Fruit fly (Drosophila melanogaster) whole organism, embryonic: ENCODE measurements around the gene Muc18B.
A peak's percentile ranks its signal among the peaks of the same experiment; 100 is the strongest.

Experiments used
- Abd-B ChIP-seq: fragments of 200-800 bp; sonication (Bioruptor generic); optimal IDR thresholded peaks from 2 replicates; lab custom pipeline; 2018; ENCODE audit warnings: missing biosample characterization, mild to moderate bottlenecking, missing genetic modification characterization, moderate library complexity
- Asciz ChIP-seq: fragments of 200-800 bp; sonication (Bioruptor generic); optimal IDR thresholded peaks from 2 replicates; lab custom pipeline; 2017; ENCODE audit warnings: missing biosample characterization, mild to moderate bottlenecking, missing genetic modification characterization, missing genetic modification reagents
- Bteb2 ChIP-seq: fragments of 200-800 bp; sonication (Bioruptor generic); optimal IDR thresholded peaks from 2 replicates; lab custom pipeline; 2016; ENCODE audit warnings: missing biosample characterization, missing genetic modification characterization
- CG10543 ChIP-seq: fragments of 200-800 bp; sonication (Bioruptor generic); optimal IDR thresholded peaks from 3 replicates; lab custom pipeline; 2017; ENCODE audit warnings: missing biosample characterization, mild to moderate bottlenecking, missing genetic modification characterization, moderate library complexity
- CG17359 ChIP-seq: fragments of 200-800 bp; sonication (Bioruptor generic); optimal IDR thresholded peaks from 3 replicates; lab custom pipeline; 2018; ENCODE audit warnings: missing biosample characterization, mild to moderate bottlenecking, missing genetic modification characterization, moderate library complexity
- CG17829 ChIP-seq: fragments of 200-800 bp; optimal IDR thresholded peaks from 2 replicates; lab custom pipeline; 2019; ENCODE audit warnings: missing biosample characterization, mild to moderate bottlenecking, missing genetic modification characterization, moderate library complexity
- CG3407 ChIP-seq: fragments of 200-800 bp; sonication (Bioruptor generic); optimal IDR thresholded peaks from 2 replicates; lab custom pipeline; 2018; ENCODE audit warnings: missing biosample characterization, mild to moderate bottlenecking, missing genetic modification characterization
- CG3847 ChIP-seq: fragments of 200-800 bp; sonication (Bioruptor generic); IDR thresholded peaks from 2 replicates; pipeline ENCODE4 v1.3.6; 2022; ENCODE audit warnings: missing biosample characterization, missing genetic modification characterization
- CG42726 ChIP-seq: fragments of 200-800 bp; sonication (Bioruptor generic); IDR thresholded peaks from 2 replicates; pipeline ENCODE4 v1.3.6; 2022; ENCODE audit warnings: missing biosample characterization, missing genetic modification characterization; ENCODE audit not compliant: partially characterized antibody
- CG4820 ChIP-seq: fragments of 200-800 bp; sonication (Bioruptor generic); optimal IDR thresholded peaks from 3 replicates; lab custom pipeline; 2016; ENCODE audit warnings: missing biosample characterization, missing genetic modification characterization
- CG6654 ChIP-seq: fragments of 200-800 bp; sonication (Bioruptor generic); optimal IDR thresholded peaks from 2 replicates; lab custom pipeline; 2017; ENCODE audit warnings: missing biosample characterization, mild to moderate bottlenecking, missing genetic modification characterization
- CG8281 ChIP-seq: fragments of 200-800 bp; sonication (Bioruptor generic); optimal IDR thresholded peaks from 2 replicates; lab custom pipeline; 2018; ENCODE audit warnings: missing biosample characterization, mild to moderate bottlenecking, missing genetic modification characterization, moderate library complexity
- CG8765 ChIP-seq: fragments of 200-800 bp; sonication (Bioruptor generic); IDR thresholded peaks from 2 replicates; pipeline ENCODE4 v1.3.6; 2022; ENCODE audit warnings: missing biosample characterization, missing genetic modification characterization
- CTCF ChIP-seq: fragments of 200-800 bp; sonication (Bioruptor generic); optimal IDR thresholded peaks from 2 replicates; lab custom pipeline; 2017; ENCODE audit warnings: missing biosample characterization, mild to moderate bottlenecking, missing genetic modification characterization, moderate library complexity
- Chrac-16 ChIP-seq: fragments of 200-800 bp; sonication (Bioruptor generic); optimal IDR thresholded peaks from 3 replicates; lab custom pipeline; 2016; ENCODE audit warnings: missing biosample characterization, missing genetic modification characterization
- Dll ChIP-seq: fragments of 200-800 bp; sonication (Bioruptor generic); IDR thresholded peaks from 4 replicates; pipeline ENCODE4 v1.3.6; 2022; ENCODE audit warnings: missing biosample characterization, missing genetic modification characterization; ENCODE audit not compliant: partially characterized antibody
- E2f2 ChIP-seq: fragments of 200-800 bp; sonication (Bioruptor generic); IDR thresholded peaks from 2 replicates; pipeline ENCODE4 v1.3.6; 2022; ENCODE audit warnings: missing biosample characterization, missing genetic modification characterization
- Ets97D ChIP-seq: fragments of 200-800 bp; sonication (Bioruptor generic); optimal IDR thresholded peaks from 3 replicates; lab custom pipeline; 2016; ENCODE audit warnings: missing biosample characterization, missing genetic modification characterization
- Fer3 ChIP-seq: fragments of 200-800 bp; sonication (Bioruptor generic); optimal IDR thresholded peaks from 2 replicates; lab custom pipeline; 2018; ENCODE audit warnings: missing biosample characterization, mild to moderate bottlenecking, missing genetic modification characterization, moderate library complexity
- Hr51 ChIP-seq, 2 experiments: fragments of 200-800 bp; sonication (Bioruptor generic); optimal IDR thresholded peaks; 2 replicates in 1 of 2; 3 replicates in 1 of 2; lab custom pipeline; 2016 to 2018; ENCODE audit warnings: missing biosample characterization in 2 of 2, missing genetic modification characterization in 2 of 2, mild to moderate bottlenecking in 1 of 2, moderate library complexity in 1 of 2
- MBD-R2 ChIP-seq: fragments of 200-800 bp; sonication (Bioruptor generic); IDR thresholded peaks from 2 replicates; pipeline ENCODE4 v1.3.6; 2022; ENCODE audit warnings: missing biosample characterization, missing genetic modification characterization
- Mes4 ChIP-seq: fragments of 200-800 bp; sonication (Bioruptor generic); optimal IDR thresholded peaks from 2 replicates; lab custom pipeline; 2016; ENCODE audit warnings: missing biosample characterization, missing genetic modification characterization
- Mrtf ChIP-seq: fragments of 200-800 bp; sonication (Bioruptor generic); IDR thresholded peaks from 3 replicates; pipeline ENCODE4 v1.3.6; 2022; ENCODE audit warnings: missing biosample characterization, missing genetic modification characterization
- NFAT ChIP-seq: fragments of 200-800 bp; sonication (Bioruptor generic); IDR thresholded peaks from 2 replicates; pipeline ENCODE4 v1.3.6; 2022; ENCODE audit warnings: missing biosample characterization, missing genetic modification characterization
- Pdp1 ChIP-seq, 2 experiments: fragments of 200-800 bp; sonication (Bioruptor generic); optimal IDR thresholded peaks; 3 replicates each; lab custom pipeline; 2016; ENCODE audit warnings: missing biosample characterization in 2 of 2, missing genetic modification characterization in 2 of 2, mild to moderate bottlenecking in 1 of 2, moderate library complexity in 1 of 2
- Trl ChIP-seq, 3 experiments: fragments of >200 bp in 2 of 3; fragments of 200-800 bp in 1 of 3; sonication (Bioruptor generic) in 1 of 3; optimal IDR thresholded peaks; 2 replicates in 1 of 3; 3 replicates in 2 of 3; lab custom pipeline; 2016 to 2017; ENCODE audit warnings: missing biosample characterization in 1 of 3, missing genetic modification characterization in 1 of 3
- ap ChIP-seq: fragments of 200-800 bp; sonication (Bioruptor generic); IDR thresholded peaks from 2 replicates; pipeline ENCODE4 v1.3.6; 2022; ENCODE audit warnings: missing biosample characterization, missing genetic modification characterization
- ase ChIP-seq: fragments of 200-800 bp; sonication (Bioruptor generic); IDR thresholded peaks from 3 replicates; pipeline ENCODE4 v1.3.6; 2022; ENCODE audit warnings: missing biosample characterization, missing genetic modification characterization
- chinmo ChIP-seq: fragments of 200-800 bp; sonication (Bioruptor generic); IDR thresholded peaks from 4 replicates; pipeline ENCODE4 v1.3.6; 2022; ENCODE audit warnings: missing biosample characterization, missing genetic modification characterization; ENCODE audit not compliant: partially characterized antibody
- h ChIP-seq: fragments of >200 bp; optimal IDR thresholded peaks from 2 replicates; lab custom pipeline; 2017
- ham ChIP-seq: fragments of 200-800 bp; sonication (Bioruptor generic); IDR thresholded peaks from 2 replicates; pipeline ENCODE4 v1.3.6; 2022; ENCODE audit warnings: missing biosample characterization, missing genetic modification characterization
- insv ChIP-seq, 2 experiments: fragments of 200-800 bp; sonication (Bioruptor generic); optimal IDR thresholded peaks; 3 replicates each; lab custom pipeline; 2016 to 2018; ENCODE audit warnings: missing biosample characterization in 2 of 2, missing genetic modification characterization in 2 of 2
- knrl ChIP-seq: fragments of 200-800 bp; sonication (Bioruptor generic); IDR thresholded peaks from 3 replicates; pipeline ENCODE4 v1.3.6; 2022; ENCODE audit warnings: missing biosample characterization, missing genetic modification characterization; ENCODE audit not compliant: partially characterized antibody
- lbe ChIP-seq: fragments of 200-800 bp; sonication (Bioruptor generic); optimal IDR thresholded peaks from 2 replicates; lab custom pipeline; 2016; ENCODE audit warnings: missing biosample characterization, mild to moderate bottlenecking, missing genetic modification characterization
- mld ChIP-seq: fragments of 200-800 bp; sonication (Bioruptor generic); IDR thresholded peaks from 3 replicates; pipeline ENCODE4 v1.3.6; 2022; ENCODE audit warnings: missing biosample characterization, missing genetic modification characterization; ENCODE audit not compliant: partially characterized antibody
- nerfin-2 ChIP-seq: fragments of 200-800 bp; sonication (Bioruptor generic); IDR thresholded peaks from 2 replicates; pipeline ENCODE4 v1.3.6; 2022; ENCODE audit warnings: missing biosample characterization, missing genetic modification characterization; ENCODE audit not compliant: partially characterized antibody
- nmo ChIP-seq: fragments of 200-800 bp; sonication (Bioruptor generic); optimal IDR thresholded peaks from 2 replicates; lab custom pipeline; 2018; ENCODE audit warnings: missing biosample characterization, mild to moderate bottlenecking, missing genetic modification characterization, moderate library complexity
- oc ChIP-seq: fragments of 200-800 bp; sonication (Bioruptor generic); optimal IDR thresholded peaks from 2 replicates; lab custom pipeline; 2018; ENCODE audit warnings: missing biosample characterization, mild to moderate bottlenecking, missing genetic modification characterization, moderate library complexity
- onecut ChIP-seq: fragments of 200-800 bp; sonication (Bioruptor generic); IDR thresholded peaks from 2 replicates; pipeline ENCODE4 v1.3.6; 2022; ENCODE audit warnings: missing biosample characterization, missing genetic modification characterization
- phol ChIP-seq: fragments of 200-800 bp; sonication (Bioruptor generic); optimal IDR thresholded peaks from 3 replicates; lab custom pipeline; 2018; ENCODE audit warnings: missing biosample characterization, mild to moderate bottlenecking, missing genetic modification characterization, moderate library complexity
- pzg ChIP-seq: fragments of 200-800 bp; sonication (Bioruptor generic); optimal IDR thresholded peaks from 3 replicates; lab custom pipeline; 2018; ENCODE audit warnings: missing biosample characterization, mild to moderate bottlenecking, missing genetic modification characterization, moderate library complexity
- sens ChIP-seq: fragments of 200-800 bp; sonication (Bioruptor generic); peaks from one replicate; lab custom pipeline; 2016; ENCODE audit warnings: missing biosample characterization, missing genetic modification characterization
- sob ChIP-seq: fragments of 200-800 bp; sonication (Bioruptor generic); IDR thresholded peaks from 2 replicates; pipeline ENCODE4 v1.3.6; 2022; ENCODE audit warnings: missing biosample characterization, missing genetic modification characterization
- sqz ChIP-seq: fragments of 200-800 bp; sonication (Bioruptor generic); optimal IDR thresholded peaks from 3 replicates; lab custom pipeline; 2018; ENCODE audit warnings: missing biosample characterization, mild to moderate bottlenecking, missing genetic modification characterization
- stwl ChIP-seq: fragments of 200-800 bp; sonication (Bioruptor generic); optimal IDR thresholded peaks from 3 replicates; lab custom pipeline; 2018; ENCODE audit warnings: missing biosample characterization, mild to moderate bottlenecking, missing genetic modification characterization, moderate library complexity
- sug ChIP-seq: fragments of 200-800 bp; optimal IDR thresholded peaks from 2 replicates; lab custom pipeline; 2019; ENCODE audit warnings: missing biosample characterization, mild to moderate bottlenecking, missing genetic modification characterization, moderate library complexity
- vvl ChIP-seq: fragments of 200-800 bp; sonication (Bioruptor generic); IDR thresholded peaks from 2 replicates; pipeline ENCODE4 v1.3.6; 2022; ENCODE audit warnings: missing biosample characterization, missing genetic modification characterization
- zen ChIP-seq: fragments of 200-800 bp; sonication (Bioruptor generic); optimal IDR thresholded peaks from 3 replicates; lab custom pipeline; 2018; ENCODE audit warnings: missing biosample characterization, mild to moderate bottlenecking, missing genetic modification characterization, moderate library complexity
- zf30C ChIP-seq: fragments of 200-800 bp; sonication (Bioruptor generic); optimal IDR thresholded peaks from 3 replicates; lab custom pipeline; 2018; ENCODE audit warnings: missing biosample characterization, mild to moderate bottlenecking, missing genetic modification characterization

The Muc18B gene

DNA sequence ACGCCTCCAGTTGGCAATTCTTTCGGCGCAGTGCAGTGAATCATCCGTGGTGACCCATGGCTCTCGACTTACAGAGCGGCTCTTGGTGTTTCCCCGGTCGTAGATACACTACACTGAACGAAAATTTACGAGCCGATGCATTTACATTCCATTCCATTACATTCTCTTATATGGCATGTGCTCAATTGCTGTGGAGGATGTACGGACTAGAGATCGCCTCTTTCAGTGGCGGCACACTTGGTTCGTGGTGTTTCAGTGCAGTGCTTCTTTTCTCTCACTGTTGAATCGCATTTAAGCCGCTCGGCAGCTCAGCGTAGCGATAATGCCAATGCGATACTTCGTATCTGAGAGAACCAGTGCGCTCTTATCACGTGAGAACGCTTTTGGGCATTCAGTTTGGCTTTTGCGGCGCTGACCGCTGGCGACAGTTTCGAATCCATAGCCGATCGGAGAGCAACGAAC is 27.7 kb upstream of the Muc18B start, which contains the start of gene Mec2 (continued):
- peak; percentile 86 for TF ChIP-seq sens (GFP tag; lab: Kevin White, UChicago)
- 0 out of 3 replicates have a peak, but pooled peaks have one; percentile 38 for TF ChIP-seq Mrtf (GFP tag; lab: Robert Waterston, UW)
- no peak for TF ChIP-seq Dll (GFP tag; lab: Robert Waterston, UW)
- TF ChIP-seq Mes4 (GFP tag; lab: Kevin White, UChicago) = peak; percentile 17
- no peak for TF ChIP-seq nerfin-2 (GFP tag; lab: Robert Waterston, UW)
- TF ChIP-seq h (lab: Kevin White, UChicago) = no peak
- peak; percentile 24 for TF ChIP-seq CG4820
- no peak for TF ChIP-seq Bteb2 (GFP tag; lab: Kevin White, UChicago)
- TF ChIP-seq insv (GFP tag; optimal IDR thresholded peaks at IDR 0.05; lab: Kevin White, UChicago) = no peak
- no peak for TF ChIP-seq ham (GFP tag; lab: Robert Waterston, UW)
- peak; percentile 38; the same call in 1 of the 2 replicates for TF ChIP-seq ap (GFP tag; lab: Robert Waterston, UW)
- peak; percentile 44 for TF ChIP-seq lbe (GFP tag; lab: Kevin White, UChicago)
- peak; percentile 38 for TF ChIP-seq CG10543
- no peak for TF ChIP-seq NFAT (GFP tag; lab: Robert Waterston, UW)
- no peak for TF ChIP-seq CG8765
- TF ChIP-seq sug = no peak
- peak; percentile 19 for TF ChIP-seq CG3407
- no peak for TF ChIP-seq CG8281 (tag; lab: Kevin White, UChicago)
- no peak for TF ChIP-seq oc
- TF ChIP-seq onecut (GFP tag; lab: Robert Waterston, UW) = no peak
- TF ChIP-seq Trl (optimal IDR thresholded peaks at IDR 0.05; lab: Kevin White, UChicago) = no peak
- TF ChIP-seq Trl (GFP tag; optimal IDR thresholded peaks at IDR 0.05; lab: Kevin White, UChicago) = no peak
- no peak for TF ChIP-seq ase (GFP tag; lab: Robert Waterston, UW)
- TF ChIP-seq Hr51 (GFP tag; optimal IDR thresholded peaks at IDR 0.05; lab: Kevin White, UChicago) = peak in 1 of 2 experiments; percentile 34
- peak; percentile 63 for TF ChIP-seq Chrac-16 (GFP tag; lab: Kevin White, UChicago)
- TF ChIP-seq Fer3 (tag; lab: Kevin White, UChicago) = no peak
- TF ChIP-seq pzg = no peak

DNA sequence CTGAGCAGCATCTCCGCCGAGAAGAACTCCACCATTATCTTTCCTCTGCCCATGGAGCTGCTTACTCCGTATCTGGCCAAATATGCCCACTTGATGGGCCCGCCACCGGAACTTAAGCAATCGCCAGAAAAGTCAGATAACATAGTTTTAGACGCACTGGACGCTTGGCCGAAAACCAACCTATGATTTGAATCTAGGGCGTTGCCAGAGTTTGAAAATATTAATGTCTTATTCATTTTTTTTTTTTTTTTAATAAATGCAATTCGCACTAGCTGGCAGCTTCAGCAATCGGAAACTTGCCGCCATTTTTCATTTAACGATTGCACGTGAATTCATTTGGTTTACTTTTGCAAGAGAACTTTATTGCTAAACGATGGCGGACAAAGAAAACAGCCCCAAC is 25.4 kb upstream of the Muc18B start, which contains the start of gene HP1D3csd:
TSS of gene HP1D3csd (plus strand) at position 312 of the 400 bp plus-strand sequence.
- TF ChIP-seq knrl (GFP tag; lab: Robert Waterston, UW) (0 out of 3 replicates have a peak, but pooled peaks have one; percentile 9), vvl (GFP tag; lab: Robert Waterston, UW) (peak; percentile 65; the same call in 1 of the 2 replicates), Pdp1 (GFP tag; optimal IDR thresholded peaks at IDR 0.05; lab: Kevin White, UChicago) (peak in 1 of 2 experiments; percentile 38), Abd-B (GFP tag; lab: Kevin White, UChicago) (peak; percentile 33), CG17829 (tag; lab: Kevin White, UChicago) (no peak), CG6654 (peak; percentile 98), CG17359 (tag; lab: Kevin White, UChicago) (peak; percentile 94), CG42726 (GFP tag; lab: Robert Waterston, UW) (no peak), sqz (GFP tag; lab: Kevin White, UChicago) (peak; percentile 39), NFAT (GFP tag; lab: Robert Waterston, UW) (no peak), MBD-R2 (GFP tag; lab: Robert Waterston, UW) (0 out of 2 replicates have a peak, but pooled peaks have one; percentile 14), zf30C (GFP tag; lab: Kevin White, UChicago) (no peak), sob (GFP tag; lab: Robert Waterston, UW) (no peak), Asciz (GFP tag; lab: Kevin White, UChicago) (no peak), CTCF (GFP tag; lab: Kevin White, UChicago) (peak; percentile 25), stwl (tag; lab: Kevin White, UChicago) (peak; percentile 29), Ets97D (peak; percentile 79), chinmo (GFP tag; lab: Robert Waterston, UW) (0 out of 4 replicates have a peak, but pooled peaks have one; percentile 47), nmo (GFP tag; lab: Kevin White, UChicago) (peak; percentile 3), pzg (peak; percentile 9), mld (GFP tag; lab: Robert Waterston, UW) (0 out of 3 replicates have a peak, but pooled peaks have one; percentile 27), phol (tag; lab: Kevin White, UChicago) (peak; percentile 84), CG3847 (no peak), sens (GFP tag; lab: Kevin White, UChicago) (peak; percentile 61), zen (tag; lab: Kevin White, UChicago) (peak; percentile 5), E2f2 (GFP tag; lab: Robert Waterston, UW) (peak; percentile 72)
